Comparison of ENCODE assay signal across 5 fruit fly cellular contexts in genomic region chr2L:8419382-8419940, dm6.
TF ChIP-seq lines count a peak whose summit lies in the region.

No protein-coding gene starts in this region.

- no peak for TF ChIP-seq CTCF in whole organism, embryonic (GFP tag; optimal IDR thresholded peaks at IDR 0.05; lab: Kevin White, UChicago)

TF ChIP-seq in whole organism, adult, 20 proteins besides CTCF, POLR2A, EP300 and RAD21:
- TF ChIP-seq CG7045 (GFP tag; optimal IDR thresholded peaks at IDR 0.05; lab: Kevin White, UChicago) (no peak), pad (GFP tag; optimal IDR thresholded peaks at IDR 0.05; lab: Kevin White, UChicago) (peak; percentile 70)
TF ChIP-seq in whole organism, adult: peak in this region for 1.

TF ChIP-seq in whole organism, embryonic, 481 proteins besides CTCF, POLR2A, EP300 and RAD21 (continues in another document):
- TF ChIP-seq sima (GFP tag; optimal IDR thresholded peaks at IDR 0.05; lab: Kevin White, UChicago) (no peak), CG17568 (GFP tag; optimal IDR thresholded peaks at IDR 0.05; lab: Kevin White, UChicago) (no peak), kni (GFP tag; optimal IDR thresholded peaks at IDR 0.05; lab: Kevin White, UChicago) (peak; percentile 51), CG9727 (GFP tag; optimal IDR thresholded peaks at IDR 0.05; lab: Kevin White, UChicago) (no peak), nom (GFP tag; optimal IDR thresholded peaks at IDR 0.05; lab: Kevin White, UChicago) (peak; percentile 68), sd (tag; optimal IDR thresholded peaks at IDR 0.05; lab: Kevin White, UChicago) (peak; percentile 29), CG12299 (tag; optimal IDR thresholded peaks at IDR 0.05; lab: Kevin White, UChicago) (no peak), ash1 (GFP tag; optimal IDR thresholded peaks at IDR 0.05; lab: Kevin White, UChicago) (no peak), Pdp1 (GFP tag; optimal IDR thresholded peaks at IDR 0.05; lab: Kevin White, UChicago) (no peak), Atf3 (GFP tag; optimal IDR thresholded peaks at IDR 0.05; lab: Kevin White, UChicago) (no peak), jigr1 (GFP tag; IDR thresholded peaks at IDR 0.05; lab: Robert Waterston, UW) (no peak), gcm (GFP tag; optimal IDR thresholded peaks at IDR 0.05; lab: Kevin White, UChicago) (peak; percentile 84), HLH4C (GFP tag; IDR thresholded peaks at IDR 0.05; lab: Robert Waterston, UW; ENCODE audit: partially characterized antibody) (no peak), knrl (GFP tag; IDR thresholded peaks at IDR 0.05; lab: Robert Waterston, UW; ENCODE audit: partially characterized antibody) (no peak), CG11504 (tag; optimal IDR thresholded peaks at IDR 0.05; lab: Kevin White, UChicago) (no peak), CG5180 (GFP tag; optimal IDR thresholded peaks at IDR 0.05; lab: Kevin White, UChicago) (no peak), luna (GFP tag; optimal IDR thresholded peaks at IDR 0.05; lab: Kevin White, UChicago) (no peak), NC2α (GFP tag; optimal IDR thresholded peaks at IDR 0.05; lab: Kevin White, UChicago) (no peak), nerfin-2 (GFP tag; IDR thresholded peaks at IDR 0.05; lab: Robert Waterston, UW; ENCODE audit: partially characterized antibody) (0 out of 2 replicates have a peak, but pooled peaks have one; percentile 39), dmrt11E (tag; optimal IDR thresholded peaks at IDR 0.05; lab: Kevin White, UChicago) (no peak), zfh2 (GFP tag; optimal IDR thresholded peaks at IDR 0.05; lab: Kevin White, UChicago) (no peak), NfI (GFP tag; optimal IDR thresholded peaks at IDR 0.05; lab: Kevin White, UChicago) (no peak)

TF ChIP-seq in whole organism, prepupa, 60 proteins besides CTCF, POLR2A, EP300 and RAD21 (continues in another document):
- TF ChIP-seq acj6 (GFP tag; optimal IDR thresholded peaks at IDR 0.05; lab: Kevin White, UChicago) = no peak
- no peak for TF ChIP-seq CG8319 (GFP tag; optimal IDR thresholded peaks at IDR 0.05; lab: Kevin White, UChicago)
- peak; percentile 10 for TF ChIP-seq achi (GFP tag; optimal IDR thresholded peaks at IDR 0.05; lab: Kevin White, UChicago)
- TF ChIP-seq CG10669 (GFP tag; optimal IDR thresholded peaks at IDR 0.05; lab: Kevin White, UChicago) = no peak
- TF ChIP-seq Eip78C (GFP tag; lab: Kevin White, UChicago) = peak; percentile 75
- peak; percentile 8 for TF ChIP-seq CG9139 (GFP tag; optimal IDR thresholded peaks at IDR 0.05; lab: Kevin White, UChicago)
- TF ChIP-seq Hr4 (GFP tag; optimal IDR thresholded peaks at IDR 0.05; lab: Kevin White, UChicago) = no peak
- peak; percentile 42; the same call in 1 of the 3 replicates for TF ChIP-seq CG6163 (GFP tag; IDR thresholded peaks at IDR 0.05; lab: Robert Waterston, UW)
- no peak for TF ChIP-seq Hr39 (GFP tag; optimal IDR thresholded peaks at IDR 0.05; lab: Kevin White, UChicago)
- TF ChIP-seq CG6276 (GFP tag; optimal IDR thresholded peaks at IDR 0.05; lab: Kevin White, UChicago) = no peak
- peak; percentile 18 for TF ChIP-seq Sox14 (GFP tag; optimal IDR thresholded peaks at IDR 0.05; lab: Kevin White, UChicago)
- TF ChIP-seq CG6808 (GFP tag; optimal IDR thresholded peaks at IDR 0.05; lab: Kevin White, UChicago) = peak; percentile 69
- no peak for TF ChIP-seq fd59A (GFP tag; optimal IDR thresholded peaks at IDR 0.05; lab: Kevin White, UChicago)
- TF ChIP-seq CG3919 (GFP tag; optimal IDR thresholded peaks at IDR 0.05; lab: Kevin White, UChicago) = no peak
- peak; percentile 75 to 77 for TF ChIP-seq ss (GFP tag; optimal IDR thresholded peaks at IDR 0.05; lab: Kevin White, UChicago)
- peak; percentile 43 for TF ChIP-seq CG7368 (GFP tag; optimal IDR thresholded peaks at IDR 0.05; lab: Kevin White, UChicago)
- no peak for TF ChIP-seq topi (GFP tag; optimal IDR thresholded peaks at IDR 0.05; lab: Kevin White, UChicago)
- TF ChIP-seq CG6854 (GFP tag; optimal IDR thresholded peaks at IDR 0.05; lab: Kevin White, UChicago) = peak; percentile 56
- no peak for TF ChIP-seq Hr38 (GFP tag; optimal IDR thresholded peaks at IDR 0.05; lab: Kevin White, UChicago)
- TF ChIP-seq Ets21C (GFP tag; optimal IDR thresholded peaks at IDR 0.05; lab: Kevin White, UChicago) = no peak
- TF ChIP-seq salr (GFP tag; optimal IDR thresholded peaks at IDR 0.05; lab: Kevin White, UChicago) = no peak
- peak; percentile 32 for TF ChIP-seq CG3032 (tag; optimal IDR thresholded peaks at IDR 0.05; lab: Kevin White, UChicago)
- TF ChIP-seq CG10631 (GFP tag; optimal IDR thresholded peaks at IDR 0.05; lab: Kevin White, UChicago) = no peak
- TF ChIP-seq CG11762 (GFP tag; optimal IDR thresholded peaks at IDR 0.05; lab: Kevin White, UChicago; ENCODE audit: insufficient read depth) = no peak

TF ChIP-seq in whole organism, pupa, 21 proteins besides CTCF, POLR2A, EP300 and RAD21:
- TF ChIP-seq CG32121 (GFP tag; IDR thresholded peaks at IDR 0.05; lab: Robert Waterston, UW) (no peak), CG8159 (tag; optimal IDR thresholded peaks at IDR 0.05; lab: Kevin White, UChicago) (no peak), Snoo (tag; optimal IDR thresholded peaks at IDR 0.05; lab: Kevin White, UChicago) (no peak), CG14655 (GFP tag; optimal IDR thresholded peaks at IDR 0.05; lab: Kevin White, UChicago) (peak; percentile 1), CG10348 (GFP tag; IDR thresholded peaks at IDR 0.05; lab: Robert Waterston, UW) (no peak), CG15710 (tag; optimal IDR thresholded peaks at IDR 0.05; lab: Kevin White, UChicago) (peak; percentile 28), Pif1A (GFP tag; optimal IDR thresholded peaks at IDR 0.05; lab: Kevin White, UChicago) (no peak), CG34367 (tag; optimal IDR thresholded peaks at IDR 0.05; lab: Kevin White, UChicago) (no peak), gl (tag; optimal IDR thresholded peaks at IDR 0.05; lab: Kevin White, UChicago) (peak; percentile 58), Pif1B (GFP tag; optimal IDR thresholded peaks at IDR 0.05; lab: Kevin White, UChicago) (no peak), CG17806 (tag; optimal IDR thresholded peaks at IDR 0.05; lab: Kevin White, UChicago) (no peak), CG12605 (GFP tag; IDR thresholded peaks at IDR 0.05; lab: Robert Waterston, UW) (0 out of 2 replicates have a peak, but pooled peaks have one; percentile 18), EcR (GFP tag; optimal IDR thresholded peaks at IDR 0.05; lab: Kevin White, UChicago) (peak; percentile 94), rn (GFP tag; IDR thresholded peaks at IDR 0.05; lab: Robert Waterston, UW) (no peak), CG8301 (tag; optimal IDR thresholded peaks at IDR 0.05; lab: Kevin White, UChicago) (no peak), CG9948 (tag; optimal IDR thresholded peaks at IDR 0.05; lab: Kevin White, UChicago) (no peak), CG13204 (GFP tag; optimal IDR thresholded peaks at IDR 0.05; lab: Kevin White, UChicago) (peak; percentile 75), D1 (tag; optimal IDR thresholded peaks at IDR 0.05; lab: Kevin White, UChicago) (no peak), Ets98B (GFP tag; IDR thresholded peaks at IDR 0.05; lab: Robert Waterston, UW) (no peak), CG4496 (GFP tag; IDR thresholded peaks at IDR 0.05; lab: Robert Waterston, UW) (peak; percentile 43; the same call in 1 of the 3 replicates), fd96Ca (GFP tag; IDR thresholded peaks at IDR 0.05; lab: Robert Waterston, UW) (no peak)

TF ChIP-seq in whole organism, wandering third instar larva, 38 proteins besides CTCF, POLR2A, EP300 and RAD21:
- no peak for TF ChIP-seq Rel (GFP tag; optimal IDR thresholded peaks at IDR 0.05; lab: Kevin White, UChicago)
- TF ChIP-seq Rel (tag; optimal IDR thresholded peaks at IDR 0.05; lab: Kevin White, UChicago) = peak; percentile 89
- TF ChIP-seq dl (GFP tag; optimal IDR thresholded peaks at IDR 0.05; lab: Kevin White, UChicago; ENCODE audit: insufficient read depth in 1 of 2, partially characterized antibody in 2 of 2) = peak in 1 of 2 experiments; percentile 24
- no peak for TF ChIP-seq br (GFP tag; optimal IDR thresholded peaks at IDR 0.05; lab: Kevin White, UChicago)
- no peak for TF ChIP-seq OdsH (GFP tag; optimal IDR thresholded peaks at IDR 0.05; lab: Kevin White, UChicago)
- no peak for TF ChIP-seq pan (optimal IDR thresholded peaks at IDR 0.05; lab: Kevin White, UChicago)
- no peak for TF ChIP-seq foxo (GFP tag; optimal IDR thresholded peaks at IDR 0.05; lab: Kevin White, UChicago)
- TF ChIP-seq psq (GFP tag; optimal IDR thresholded peaks at IDR 0.05; lab: Kevin White, UChicago) = peak; percentile 85
- no peak for TF ChIP-seq Myc (optimal IDR thresholded peaks at IDR 0.05; lab: Kevin White, UChicago)
- TF ChIP-seq dmrt93B (GFP tag; optimal IDR thresholded peaks at IDR 0.05; lab: Kevin White, UChicago) = no peak
- TF ChIP-seq Jra (GFP tag; optimal IDR thresholded peaks at IDR 0.05; lab: Kevin White, UChicago) = no peak
- no peak for TF ChIP-seq Hr78 (GFP tag; optimal IDR thresholded peaks at IDR 0.05; lab: Kevin White, UChicago)
- no peak for TF ChIP-seq usp (GFP tag; optimal IDR thresholded peaks at IDR 0.05; lab: Kevin White, UChicago)
- no peak for TF ChIP-seq GATAd (GFP tag; optimal IDR thresholded peaks at IDR 0.05; lab: Kevin White, UChicago)
- TF ChIP-seq lola (GFP tag; optimal IDR thresholded peaks at IDR 0.05; lab: Kevin White, UChicago) = no peak
- TF ChIP-seq CG32264 (GFP tag; optimal IDR thresholded peaks at IDR 0.05; lab: Kevin White, UChicago) = no peak
- TF ChIP-seq woc (GFP tag; optimal IDR thresholded peaks at IDR 0.05; lab: Kevin White, UChicago) = no peak
- no peak for TF ChIP-seq sage (GFP tag; optimal IDR thresholded peaks at IDR 0.05; lab: Kevin White, UChicago)
- TF ChIP-seq Dfd (GFP tag; optimal IDR thresholded peaks at IDR 0.05; lab: Kevin White, UChicago) = peak; percentile 21
- TF ChIP-seq Hr83 (GFP tag; optimal IDR thresholded peaks at IDR 0.05; lab: Kevin White, UChicago; ENCODE audit: poor library complexity, severe bottlenecking) = no peak
- no peak for TF ChIP-seq dsf (GFP tag; optimal IDR thresholded peaks at IDR 0.05; lab: Kevin White, UChicago; ENCODE audit: borderline replicate concordance)
- TF ChIP-seq Sp1 (GFP tag; optimal IDR thresholded peaks at IDR 0.05; lab: Kevin White, UChicago) = peak; percentile 27
